Worm (Caenorhabditis elegans) whole organism, L3 larva: ENCODE measurements around the gene C30F2.4.

ENCODE experiments used
- aly-2 ChIP-seq: fragments of 150-350 bp; optimal IDR thresholded peaks from 2 replicates; lab custom pipeline; 2014; ENCODE audit warnings: missing biosample characterization, missing genetic modification characterization
- nhr-43 ChIP-seq: sonication (generic microtip); optimal IDR thresholded peaks from 2 replicates; lab custom pipeline; 2016; ENCODE audit warnings: mild to moderate bottlenecking, missing genetic modification characterization, missing compliant biosample characterization; ENCODE audit not compliant: poor library complexity, severe bottlenecking
- unc-62 ChIP-seq: fragments of 150-350 bp; sonication (generic microtip); optimal IDR thresholded peaks from 4 replicates; lab custom pipeline; 2014; ENCODE audit warnings: missing biosample characterization, missing genetic modification reagents, missing genetic modification characterization
- zag-1 ChIP-seq: fragments of 150-350 bp; optimal IDR thresholded peaks from 2 replicates; lab custom pipeline; 2014; ENCODE audit warnings: missing biosample characterization, missing genetic modification characterization

- TF ChIP-seq unc-62 (GFP tag; lab: Kevin White, UChicago) (no peak), nhr-43 (tag; lab: Kevin White, UChicago) (no peak), zag-1 (tag; lab: Kevin White, UChicago) (no peak), aly-2 (tag; lab: Kevin White, UChicago) (no peak)
Measured at ce11 chrX:16112923-16113322, 36.6 kb upstream of the C30F2.4 start.
